Fruit fly (Drosophila melanogaster) whole organism, embryonic: Measurements from ENCODE around the gene Obp99b.
A peak's percentile ranks its signal among the peaks of the same experiment; 100 is the strongest.

Experiments used
- Adf1 ChIP-seq: fragments of 200-800 bp; sonication (Bioruptor generic); IDR thresholded peaks from 2 replicates; pipeline ENCODE4 v1.3.6; 2022; ENCODE audit warnings: missing biosample characterization, missing genetic modification characterization
- Aef1 ChIP-seq: fragments of 200-800 bp; sonication (Bioruptor generic); IDR thresholded peaks from 3 replicates; pipeline ENCODE4 v1.3.6; 2022; ENCODE audit warnings: missing biosample characterization, missing genetic modification characterization
- BtbVII ChIP-seq: fragments of 200-800 bp; sonication (Bioruptor generic); optimal IDR thresholded peaks from 3 replicates; lab custom pipeline; 2017; ENCODE audit warnings: missing biosample characterization, mild to moderate bottlenecking, missing genetic modification characterization
- CG10147 ChIP-seq: fragments of 200-800 bp; sonication (Bioruptor generic); optimal IDR thresholded peaks from 2 replicates; lab custom pipeline; 2019; ENCODE audit warnings: missing biosample characterization, mild to moderate bottlenecking, missing genetic modification characterization, moderate library complexity
- CG10274 ChIP-seq: fragments of 200-800 bp; sonication (Bioruptor generic); optimal IDR thresholded peaks from 3 replicates; lab custom pipeline; 2017; ENCODE audit warnings: missing biosample characterization, mild to moderate bottlenecking, missing genetic modification characterization
- CG10366 ChIP-seq: fragments of 200-800 bp; sonication (Bioruptor generic); IDR thresholded peaks from 2 replicates; pipeline ENCODE4 v1.3.6; 2022; ENCODE audit warnings: missing biosample characterization, missing genetic modification characterization
- CG10431 ChIP-seq: fragments of 200-800 bp; sonication (Bioruptor generic); optimal IDR thresholded peaks from 3 replicates; lab custom pipeline; 2018; ENCODE audit warnings: missing biosample characterization, mild to moderate bottlenecking, missing genetic modification characterization
- CG10979 ChIP-seq: fragments of 200-800 bp; sonication (Bioruptor generic); optimal IDR thresholded peaks from 2 replicates; lab custom pipeline; 2018; ENCODE audit warnings: missing biosample characterization, mild to moderate bottlenecking, missing genetic modification characterization, moderate library complexity
- CG11093 ChIP-seq: fragments of 200-800 bp; sonication (Bioruptor generic); IDR thresholded peaks from 3 replicates; pipeline ENCODE4 v1.3.6; 2022; ENCODE audit warnings: missing biosample characterization, missing genetic modification characterization
- CG11504 ChIP-seq: fragments of 200-800 bp; sonication (Bioruptor generic); optimal IDR thresholded peaks from 3 replicates; lab custom pipeline; 2019; ENCODE audit warnings: missing biosample characterization, mild to moderate bottlenecking, missing genetic modification characterization, moderate library complexity
- CG17361 ChIP-seq: fragments of 200-800 bp; sonication (Bioruptor generic); IDR thresholded peaks from 3 replicates; pipeline ENCODE4 v1.3.6; 2022; ENCODE audit warnings: missing biosample characterization, missing genetic modification characterization
- CG30403 ChIP-seq: fragments of 200-800 bp; sonication (Bioruptor generic); optimal IDR thresholded peaks from 3 replicates; lab custom pipeline; 2016; ENCODE audit warnings: missing biosample characterization, missing genetic modification characterization
- CG31224 ChIP-seq: fragments of 200-800 bp; sonication (Bioruptor generic); IDR thresholded peaks from 2 replicates; pipeline ENCODE4 v1.3.6; 2022; ENCODE audit warnings: missing biosample characterization, missing genetic modification characterization
- CG34422 ChIP-seq: fragments of 200-800 bp; sonication (Bioruptor generic); IDR thresholded peaks from 3 replicates; pipeline ENCODE4 v1.3.6; 2022; ENCODE audit warnings: missing biosample characterization, missing genetic modification characterization
- CG3726 ChIP-seq: fragments of 200-800 bp; sonication (Bioruptor generic); IDR thresholded peaks from 3 replicates; pipeline ENCODE4, ENCODE4 v1.3.6; 2022; ENCODE audit warnings: missing biosample characterization, missing genetic modification characterization
- CG6765 ChIP-seq: fragments of 200-800 bp; sonication (Bioruptor generic); optimal IDR thresholded peaks from 3 replicates; lab custom pipeline; 2017; ENCODE audit warnings: missing biosample characterization, mild to moderate bottlenecking, missing genetic modification characterization
- CkIIα-i1 ChIP-seq: fragments of 200-800 bp; sonication (Bioruptor generic); IDR thresholded peaks from 2 replicates; pipeline ENCODE4 v1.3.6; 2022; ENCODE audit warnings: missing biosample characterization, missing genetic modification characterization
- Gsc ChIP-seq: fragments of 200-800 bp; sonication (Bioruptor generic); IDR thresholded peaks from 2 replicates; pipeline ENCODE4 v1.3.6; 2022; ENCODE audit warnings: missing biosample characterization, missing genetic modification characterization
- Optix ChIP-seq: fragments of 200-800 bp; sonication (Bioruptor generic); IDR thresholded peaks from 3 replicates; pipeline ENCODE4 v1.3.6; 2022; ENCODE audit warnings: missing biosample characterization, missing genetic modification characterization
- Ravus ChIP-seq: fragments of 200-800 bp; sonication (Bioruptor generic); IDR thresholded peaks from 2 replicates; pipeline ENCODE4 v1.3.6; 2022; ENCODE audit warnings: missing biosample characterization, missing genetic modification characterization
- ara ChIP-seq: fragments of 200-800 bp; sonication (Bioruptor generic); IDR thresholded peaks from 2 replicates; pipeline ENCODE4 v1.3.6; 2022; ENCODE audit warnings: missing biosample characterization, missing genetic modification characterization
- bsh ChIP-seq, 2 experiments: fragments of 200-800 bp; sonication (Bioruptor generic); optimal IDR thresholded peaks; 2 replicates each; lab custom pipeline; 2017 to 2018; ENCODE audit warnings: mild to moderate bottlenecking in 2 of 2, missing biosample characterization in 2 of 2, missing genetic modification characterization in 2 of 2, moderate library complexity in 1 of 2
- btn ChIP-seq: fragments of 200-800 bp; sonication (Bioruptor generic); optimal IDR thresholded peaks from 2 replicates; lab custom pipeline; 2016; ENCODE audit warnings: missing biosample characterization, missing genetic modification characterization
- chif ChIP-seq, 2 experiments: fragments of 200-800 bp; sonication (Bioruptor generic); optimal IDR thresholded peaks; 3 replicates each; lab custom pipeline; 2016; ENCODE audit warnings: missing biosample characterization in 2 of 2, missing genetic modification characterization in 2 of 2
- chm ChIP-seq: fragments of 200-800 bp; sonication (Bioruptor generic); IDR thresholded peaks from 2 replicates; pipeline ENCODE4 v1.3.6; 2022; ENCODE audit warnings: missing biosample characterization, missing genetic modification characterization
- ci ChIP-seq: fragments of 200-800 bp; sonication (Bioruptor generic); IDR thresholded peaks from 3 replicates; pipeline ENCODE4 v1.3.6; 2022; ENCODE audit warnings: missing biosample characterization, missing genetic modification characterization
- dmrt99B ChIP-seq: fragments of 200-800 bp; sonication (Bioruptor generic); optimal IDR thresholded peaks from 2 replicates; lab custom pipeline; 2018; ENCODE audit warnings: missing biosample characterization, mild to moderate bottlenecking, missing genetic modification characterization, moderate library complexity
- fd64A ChIP-seq: fragments of 200-800 bp; sonication (Bioruptor generic); optimal IDR thresholded peaks from 3 replicates; lab custom pipeline; 2018; ENCODE audit warnings: missing biosample characterization, mild to moderate bottlenecking, missing genetic modification characterization
- grn ChIP-seq: fragments of 200-800 bp; sonication (Bioruptor generic); optimal IDR thresholded peaks from 3 replicates; lab custom pipeline; 2017; ENCODE audit warnings: missing biosample characterization, missing genetic modification characterization
- klu ChIP-seq: fragments of 200-800 bp; sonication (Bioruptor generic); IDR thresholded peaks from 2 replicates; pipeline ENCODE4 v1.3.6; 2022; ENCODE audit warnings: missing biosample characterization, missing genetic modification characterization
- lmd ChIP-seq: fragments of 200-800 bp; sonication (Bioruptor generic); IDR thresholded peaks from 2 replicates; pipeline ENCODE4 v1.3.6; 2022; ENCODE audit warnings: missing biosample characterization, missing genetic modification characterization
- nmo ChIP-seq: fragments of 200-800 bp; sonication (Bioruptor generic); optimal IDR thresholded peaks from 2 replicates; lab custom pipeline; 2018; ENCODE audit warnings: missing biosample characterization, mild to moderate bottlenecking, missing genetic modification characterization, moderate library complexity
- org-1 ChIP-seq: fragments of 200-800 bp; sonication (Bioruptor generic); optimal IDR thresholded peaks from 2 replicates; lab custom pipeline; 2017; ENCODE audit warnings: missing biosample characterization, missing genetic modification characterization
- peb ChIP-seq: fragments of 200-800 bp; sonication (Bioruptor generic); IDR thresholded peaks from 2 replicates; pipeline ENCODE4 v1.3.6; 2022; ENCODE audit warnings: missing biosample characterization, missing genetic modification characterization
- psq ChIP-seq: fragments of 200-800 bp; sonication (Bioruptor generic); optimal IDR thresholded peaks from 2 replicates; lab custom pipeline; 2017; ENCODE audit warnings: missing biosample characterization, missing genetic modification characterization
- pzg ChIP-seq: fragments of 200-800 bp; sonication (Bioruptor generic); optimal IDR thresholded peaks from 3 replicates; lab custom pipeline; 2018; ENCODE audit warnings: missing biosample characterization, mild to moderate bottlenecking, missing genetic modification characterization, moderate library complexity
- sisA ChIP-seq: fragments of 200-800 bp; sonication (Bioruptor generic); IDR thresholded peaks from 2 replicates; pipeline ENCODE4 v1.3.6; 2022; ENCODE audit warnings: missing biosample characterization, missing genetic modification characterization
- so ChIP-seq: fragments of 200-800 bp; sonication (Bioruptor generic); IDR thresholded peaks from 3 replicates; pipeline ENCODE4 v1.3.6; 2022; ENCODE audit warnings: missing biosample characterization, missing genetic modification characterization
- stc ChIP-seq: fragments of 200-800 bp; sonication (Bioruptor generic); IDR thresholded peaks from 2 replicates; pipeline ENCODE4 v1.3.6; 2022; ENCODE audit warnings: missing biosample characterization, missing genetic modification characterization
- ttk ChIP-seq: fragments of 200-800 bp; sonication (Bioruptor generic); IDR thresholded peaks from 2 replicates; pipeline ENCODE4 v2.1.2; 2022; ENCODE audit warnings: missing biosample characterization, missing genetic modification characterization
- vvl ChIP-seq: fragments of 200-800 bp; sonication (Bioruptor generic); IDR thresholded peaks from 2 replicates; pipeline ENCODE4 v1.3.6; 2022; ENCODE audit warnings: missing biosample characterization, missing genetic modification characterization
- wdn ChIP-seq: fragments of 200-800 bp; sonication (Bioruptor generic); IDR thresholded peaks from 2 replicates; pipeline ENCODE4 v1.3.6; 2022; ENCODE audit warnings: missing biosample characterization, missing genetic modification characterization
- wor ChIP-seq: fragments of 200-800 bp; sonication (Bioruptor generic); IDR thresholded peaks from 2 replicates; pipeline ENCODE4 v1.3.6; 2022; ENCODE audit warnings: missing biosample characterization, missing genetic modification characterization
- z ChIP-seq: fragments of 200-800 bp; sonication (Bioruptor generic); IDR thresholded peaks from 3 replicates; pipeline ENCODE4 v1.3.6; 2022; ENCODE audit warnings: missing biosample characterization, missing genetic modification characterization

Gene Obp99b

DNA sequence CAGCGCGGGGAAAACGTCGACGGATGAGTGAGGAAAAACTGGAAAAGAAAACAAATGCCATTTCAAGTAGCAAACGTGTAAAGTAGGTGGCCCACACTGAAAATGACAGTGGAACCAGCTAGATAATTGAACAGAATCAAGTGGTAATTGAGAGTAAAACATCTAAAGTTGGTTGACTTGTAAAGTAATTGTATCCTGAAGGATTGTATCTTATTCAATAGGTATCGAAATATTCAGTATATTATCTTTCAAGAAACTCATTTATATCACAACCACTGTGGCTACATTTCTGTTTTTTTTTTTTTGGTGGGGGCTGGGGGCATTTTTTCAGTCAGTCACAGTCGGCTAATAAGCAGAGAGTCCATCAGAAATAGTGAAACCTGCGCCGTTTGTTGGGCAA lies 17.5 kb downstream of the Obp99b start (continued):
- TF ChIP-seq CG11504 (tag; lab: Kevin White, UChicago) (peak; percentile 40), Adf1 (GFP tag; lab: Robert Waterston, UW) (no peak), CG10979 (tag; lab: Kevin White, UChicago) (peak; percentile 24), wor (GFP tag; lab: Robert Waterston, UW) (0 out of 2 replicates have a peak, but pooled peaks have one; percentile 20), lmd (peak; percentile 67), CkIIα-i1 (GFP tag; lab: Robert Waterston, UW) (no peak), Ravus (no peak), bsh (GFP tag; optimal IDR thresholded peaks at IDR 0.05; lab: Kevin White, UChicago) (peak in 1 of 2 experiments; percentile 50), wdn (GFP tag; lab: Robert Waterston, UW) (no peak), ara (peak; percentile 76), vvl (peak; percentile 86), stc (GFP tag; lab: Robert Waterston, UW) (peak; percentile 77), CG17361 (GFP tag; lab: Robert Waterston, UW) (peak; percentile 66), CG10366 (GFP tag; lab: Robert Waterston, UW) (peak; percentile 35; the same call in 1 of the 2 replicates), grn (GFP tag; lab: Kevin White, UChicago) (no peak), btn (GFP tag; lab: Kevin White, UChicago) (no peak), org-1 (GFP tag; lab: Kevin White, UChicago) (peak; percentile 3), fd64A (no peak), nmo (peak; percentile 69), CG11093 (GFP tag; lab: Robert Waterston, UW) (peak; percentile 41; the same call in 1 of the 3 replicates), CG34422 (peak; percentile 7; the same call in 1 of the 3 replicates), CG10274 (GFP tag; lab: Kevin White, UChicago) (no peak), CG31224 (GFP tag; lab: Robert Waterston, UW) (0 out of 2 replicates have a peak, but pooled peaks have one; percentile 10), z (no peak), CG6765 (GFP tag; lab: Kevin White, UChicago) (no peak), psq (no peak), pzg (GFP tag; lab: Kevin White, UChicago) (no peak), klu (GFP tag; lab: Robert Waterston, UW) (no peak), peb (GFP tag; lab: Robert Waterston, UW) (peak; percentile 51), Gsc (GFP tag; lab: Robert Waterston, UW) (peak; percentile 27; the same call in 1 of the 2 replicates), CG10147 (GFP tag; lab: Kevin White, UChicago) (no peak), Optix (GFP tag; lab: Robert Waterston, UW) (peak; percentile 27; the same call in 1 of the 3 replicates), BtbVII (GFP tag; lab: Kevin White, UChicago) (no peak), ttk (GFP tag; lab: Robert Waterston, UW) (peak; percentile 66; the same call in 1 of the 2 replicates), ci (GFP tag; lab: Robert Waterston, UW) (peak; percentile 48; the same call in 1 of the 3 replicates), sisA (GFP tag; lab: Robert Waterston, UW) (0 out of 2 replicates have a peak, but pooled peaks have one; percentile 8), CG3726 (0 out of 3 replicates have a peak, but pooled peaks have one; percentile 49), chif (GFP tag; optimal IDR thresholded peaks at IDR 0.05; lab: Kevin White, UChicago) (peak in 1 of 2 experiments; percentile 16), chm (GFP tag; lab: Robert Waterston, UW) (0 out of 2 replicates have a peak, but pooled peaks have one; percentile 29), CG10431 (GFP tag; lab: Kevin White, UChicago) (no peak), dmrt99B (tag; lab: Kevin White, UChicago) (peak; percentile 62), Aef1 (GFP tag; lab: Robert Waterston, UW) (peak; percentile 32; the same call in 1 of the 3 replicates), so (GFP tag; lab: Robert Waterston, UW) (peak; percentile 26; the same call in 1 of the 3 replicates), CG30403 (GFP tag; lab: Kevin White, UChicago) (peak; percentile 38)
